Fruit fly (Drosophila melanogaster): ENCODE results near the gene CG31546.

CG31546 gene

dm6 chr3R:5672658-5673217 lies 37.3 kb upstream of the CG31546 start (continued):
- TF ChIP-seq fd102C (GFP tag; optimal IDR thresholded peaks at IDR 0.05) (peak; percentile 67), gsb-n (tag; optimal IDR thresholded peaks at IDR 0.05) (peak; percentile 84), Nf-YC (tag; optimal IDR thresholded peaks at IDR 0.05) (no peak), CG18619 (GFP tag; optimal IDR thresholded peaks at IDR 0.05) (peak; percentile 86), wor (GFP tag; IDR thresholded peaks at IDR 0.05) (no peak), CG11456 (GFP tag; IDR thresholded peaks at IDR 0.05) (no peak), fru (optimal IDR thresholded peaks at IDR 0.05) (no peak), ranshi (GFP tag; IDR thresholded peaks at IDR 0.05) (no peak), NfI (GFP tag; optimal IDR thresholded peaks at IDR 0.05) (peak; percentile 68), E2f1 (GFP tag; IDR thresholded peaks at IDR 0.05) (0 out of 2 replicates have a peak, but pooled peaks have one; percentile 10), tna (GFP tag; IDR thresholded peaks at IDR 0.05; ENCODE audit: partially characterized antibody) (no peak), CG30431 (GFP tag; optimal IDR thresholded peaks at IDR 0.05) (peak; percentile 8), seq (GFP tag; IDR thresholded peaks at IDR 0.05) (peak; percentile 48; the same call in 1 of the 2 replicates), HLHmδ (GFP tag; optimal IDR thresholded peaks at IDR 0.05) (peak; percentile 98), esg (GFP tag; conservative IDR thresholded peaks at IDR 0.05) (no peak), hbn (GFP tag; IDR thresholded peaks at IDR 0.05; ENCODE audit: partially characterized antibody) (no peak), CG13424 (tag; optimal IDR thresholded peaks at IDR 0.05) (peak; percentile 70), al (GFP tag; IDR thresholded peaks at IDR 0.05) (no peak), mld (GFP tag; IDR thresholded peaks at IDR 0.05; ENCODE audit: partially characterized antibody) (no peak), CG12769 (tag; optimal IDR thresholded peaks at IDR 0.05) (no peak), CG14860 (GFP tag; IDR thresholded peaks at IDR 0.05; ENCODE audit: partially characterized antibody) (no peak), Oaz (GFP tag; IDR thresholded peaks at IDR 0.05) (no peak), CG7271 (tag; optimal IDR thresholded peaks at IDR 0.05) (peak; percentile 73), CG6654 (GFP tag; optimal IDR thresholded peaks at IDR 0.05) (peak; percentile 25), Oli (tag; optimal IDR thresholded peaks at IDR 0.05) (peak; percentile 20), trh (GFP tag; optimal IDR thresholded peaks at IDR 0.05) (peak; percentile 50), CG42726 (GFP tag; IDR thresholded peaks at IDR 0.05; ENCODE audit: partially characterized antibody) (no peak), CG17912 (GFP tag; optimal IDR thresholded peaks at IDR 0.05) (peak; percentile 93), Ptx1 (GFP tag; IDR thresholded peaks at IDR 0.05) (0 out of 2 replicates have a peak, but pooled peaks have one; percentile 14), lov (optimal IDR thresholded peaks at IDR 0.05) (no peak), lov (GFP tag; IDR thresholded peaks at IDR 0.05) (peak; percentile 77; the same call in 2 of the 3 replicates), CG32772 (GFP tag; IDR thresholded peaks at IDR 0.05) (no peak), CG18764 (GFP tag; optimal IDR thresholded peaks at IDR 0.05) (peak; percentile 74), Doc2 (GFP tag; IDR thresholded peaks at IDR 0.05) (no peak), Eip74EF (GFP tag; optimal IDR thresholded peaks at IDR 0.05) (peak in 1 of 2 experiments; percentile 91), CG15696 (tag; optimal IDR thresholded peaks at IDR 0.05) (peak; percentile 80), ttk (GFP tag; IDR thresholded peaks at IDR 0.05) (no peak), CG7357 (GFP tag; IDR thresholded peaks at IDR 0.05) (no peak), sim (GFP tag; IDR thresholded peaks at IDR 0.05) (no peak), schlank (tag; optimal IDR thresholded peaks at IDR 0.05) (peak; percentile 86), slp2 (GFP tag; optimal IDR thresholded peaks at IDR 0.05) (peak; percentile 22), Usf (GFP tag; optimal IDR thresholded peaks at IDR 0.05) (peak; percentile 21), CG17385 (GFP tag; optimal IDR thresholded peaks at IDR 0.05) (peak; percentile 80), NC2α (GFP tag; optimal IDR thresholded peaks at IDR 0.05) (peak; percentile 58), CG1529 (GFP tag; optimal IDR thresholded peaks at IDR 0.05) (peak; percentile 87), mirr (GFP tag; optimal IDR thresholded peaks at IDR 0.05) (peak; percentile 97), Neu2 (GFP tag; optimal IDR thresholded peaks at IDR 0.05; ENCODE audit: borderline replicate concordance) (no peak), Drgx (GFP tag; IDR thresholded peaks at IDR 0.05) (peak; percentile 38; the same call in 1 of the 2 replicates), CG18262 (tag; optimal IDR thresholded peaks at IDR 0.05) (peak; percentile 67), CG12155 (GFP tag; optimal IDR thresholded peaks at IDR 0.05) (no peak)
